Worm (Caenorhabditis elegans) whole organism, L1 larva: ENCODE data around the gene Y50E8A.2.

Source experiments
- ceh-63 ChIP-seq: fragments of 200-800 bp; sonication (Bioruptor generic); optimal IDR thresholded peaks from 2 replicates; lab custom pipeline; 2018; ENCODE audit warnings: mild to moderate bottlenecking, missing genetic modification characterization, missing compliant biosample characterization
- elt-2 ChIP-seq: sonication (generic microtip); optimal IDR thresholded peaks from 2 replicates; lab custom pipeline; 2016; ENCODE audit warnings: missing genetic modification characterization, mild to moderate bottlenecking, inconsistent platforms, missing compliant biosample characterization, missing genetic modification reagents
- lin-15B ChIP-seq: fragments of 150-350 bp; sonication (generic microtip); optimal IDR thresholded peaks from 3 replicates; lab custom pipeline; 2014; ENCODE audit warnings: missing biosample characterization, missing genetic modification characterization
- lin-39 ChIP-seq: fragments of 150-350 bp; optimal IDR thresholded peaks from 2 replicates; lab custom pipeline; 2014; ENCODE audit warnings: missing biosample characterization, missing genetic modification reagents, missing genetic modification characterization
- lir-3 ChIP-seq: sonication (generic microtip); optimal IDR thresholded peaks from 2 replicates; lab custom pipeline; 2016; ENCODE audit warnings: mild to moderate bottlenecking, missing genetic modification characterization, moderate library complexity, missing compliant biosample characterization; ENCODE audit not compliant: poor library complexity
- nhr-28 ChIP-seq: fragments of 150-350 bp; optimal IDR thresholded peaks from 2 replicates; lab custom pipeline; 2014; ENCODE audit warnings: missing biosample characterization, missing genetic modification characterization
- nhr-71 ChIP-seq: sonication (generic microtip); optimal IDR thresholded peaks from 2 replicates; lab custom pipeline; 2016; ENCODE audit warnings: mild to moderate bottlenecking, missing genetic modification characterization, moderate library complexity, missing compliant biosample characterization
- nhr-90 ChIP-seq: sonication (generic microtip); optimal IDR thresholded peaks from 2 replicates; lab custom pipeline; 2016; ENCODE audit warnings: mild to moderate bottlenecking, missing genetic modification characterization, missing compliant biosample characterization; ENCODE audit not compliant: poor library complexity
- pqm-1 ChIP-seq: sonication (generic microtip); optimal IDR thresholded peaks from 3 replicates; lab custom pipeline; 2017; ENCODE audit warnings: missing biosample characterization, missing genetic modification characterization
- sox-4 ChIP-seq: sonication (generic microtip); optimal IDR thresholded peaks from 2 replicates; lab custom pipeline; 2016; ENCODE audit warnings: missing genetic modification characterization, missing compliant biosample characterization
- unc-62 ChIP-seq: fragments of 150-350 bp; optimal IDR thresholded peaks from 2 replicates; lab custom pipeline; 2014; ENCODE audit warnings: missing biosample characterization, missing genetic modification reagents, missing genetic modification characterization
- vab-15 ChIP-seq: sonication (generic microtip); optimal IDR thresholded peaks from 2 replicates; lab custom pipeline; 2017; ENCODE audit warnings: missing genotype, mild to moderate bottlenecking, missing genetic modification characterization, missing compliant biosample characterization

- no peak for TF ChIP-seq unc-62 (GFP tag; lab: Kevin White, UChicago)
- TF ChIP-seq sox-4 (tag; lab: Kevin White, UChicago), result no peak
- no peak for TF ChIP-seq vab-15
- TF ChIP-seq pqm-1 (tag; lab: Kevin White, UChicago), result no peak
- TF ChIP-seq lin-39, result no peak
- TF ChIP-seq lin-15B (tag; lab: Kevin White, UChicago), result no peak
- TF ChIP-seq nhr-90 (tag; lab: Kevin White, UChicago), result no peak
- no peak for TF ChIP-seq lir-3 (tag; lab: Kevin White, UChicago)
- TF ChIP-seq nhr-71 (tag; lab: Kevin White, UChicago), result no peak
- TF ChIP-seq ceh-63 (GFP tag; lab: Kevin White, UChicago), result no peak
- no peak for TF ChIP-seq nhr-28
- no peak for TF ChIP-seq elt-2
Measured at ce11 chrV:14773048-14773447, 44.4 kb upstream of the Y50E8A.2 start, which contains the start of gene haf-7.
